Worm (Caenorhabditis elegans): Measurements from ENCODE around the gene acl-1.

The acl-1 gene

DNA sequence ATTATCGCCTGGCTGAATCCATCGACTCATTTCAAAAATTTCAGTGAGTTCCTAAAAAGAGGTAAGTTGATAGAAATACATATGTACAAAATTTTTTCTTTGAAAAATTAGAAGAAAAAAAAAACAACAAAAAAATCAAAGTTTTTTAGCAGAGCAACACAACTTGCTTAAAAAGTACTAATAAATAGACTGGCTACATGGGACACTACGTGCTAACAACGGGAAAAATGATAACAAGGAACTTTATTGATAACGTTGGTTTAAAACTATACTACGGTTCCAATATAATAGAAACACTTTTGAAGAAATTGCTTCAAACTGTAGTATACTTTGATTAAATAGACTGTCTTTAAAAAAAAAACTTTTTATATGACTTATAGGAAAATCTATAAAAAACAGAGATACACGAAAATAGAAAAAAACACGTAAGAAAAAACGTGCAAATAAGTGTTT is 11.2 kb upstream of the acl-1 start, which contains the start of gene acox-1.6:
TSS of gene acox-1.6 (minus strand) at position 51 of the 453 bp plus-strand sequence.
- TF ChIP-seq nhr-77 (tag; optimal IDR thresholded peaks at IDR 0.05) (no peak), pqm-1 (tag; optimal IDR thresholded peaks at IDR 0.05) (peak; percentile 85), ceh-16 (tag; optimal IDR thresholded peaks at IDR 0.05) (no peak), elt-2 (tag; optimal IDR thresholded peaks at IDR 0.05) (peak; percentile 70), nhr-23 (tag; optimal IDR thresholded peaks at IDR 0.05) (no peak), pha-4 (tag; optimal IDR thresholded peaks at IDR 0.05) (peak; percentile 42), ama-1 (optimal IDR thresholded peaks at IDR 0.05) (no peak), snpc-4 (tag; optimal IDR thresholded peaks at IDR 0.05) (no peak), fos-1 (tag; optimal IDR thresholded peaks at IDR 0.05) (no peak)

DNA sequence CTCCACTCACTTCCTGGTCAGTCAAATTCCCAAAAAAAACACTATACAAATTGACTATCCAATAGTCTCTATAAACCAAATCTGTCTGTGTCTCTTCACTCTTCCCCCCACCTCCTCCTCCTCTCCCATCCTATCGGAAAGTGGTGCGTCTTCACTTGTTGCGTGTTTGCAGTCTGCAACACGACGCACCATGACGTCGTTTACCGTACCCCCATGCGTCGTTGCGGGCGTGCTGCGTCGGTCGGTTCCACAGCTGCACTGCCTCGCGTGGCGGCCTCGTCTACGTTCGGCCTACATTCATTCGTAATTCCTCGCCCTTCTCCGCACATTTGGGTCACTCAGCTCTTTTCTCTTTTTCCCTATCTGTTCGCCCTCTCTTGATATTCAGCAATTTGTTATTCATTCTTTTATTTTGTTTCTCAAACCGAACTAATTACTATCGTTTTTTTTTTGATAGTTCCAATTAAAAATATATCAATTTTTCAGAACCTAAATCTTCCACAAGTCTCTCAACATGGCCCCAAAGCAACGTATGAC is 8.5 kb upstream of the acl-1 start, which contains the start of gene serp-1.1:
TSS of gene serp-1.1 (plus strand) at position 487 of the 537 bp plus-strand sequence.
- TF ChIP-seq daf-12 (tag; optimal IDR thresholded peaks at IDR 0.05) (peak; percentile 24), eor-1 (tag; optimal IDR thresholded peaks at IDR 0.05) (no peak), elt-3 (tag; optimal IDR thresholded peaks at IDR 0.05) (peak; percentile 77 to 95 (median 87)), mml-1 (tag; optimal IDR thresholded peaks at IDR 0.05) (no peak), nhr-43 (tag; optimal IDR thresholded peaks at IDR 0.05; ENCODE audit: poor library complexity, severe bottlenecking) (peak; percentile 98), ceh-9 (tag; optimal IDR thresholded peaks at IDR 0.05) (no peak), ztf-4 (tag; optimal IDR thresholded peaks at IDR 0.05) (peak; percentile 91), nhr-237 (tag; optimal IDR thresholded peaks at IDR 0.05) (no peak), ztf-11 (tag; optimal IDR thresholded peaks at IDR 0.05) (no peak), lin-39 (tag; optimal IDR thresholded peaks at IDR 0.05) (peak; percentile 100), ceh-28 (tag; optimal IDR thresholded peaks at IDR 0.05) (peak; percentile 96), pqm-1 (tag; optimal IDR thresholded peaks at IDR 0.05) (peak; percentile 88), elt-2 (tag; optimal IDR thresholded peaks at IDR 0.05) (peak; percentile 98), unc-62 (GFP tag; optimal IDR thresholded peaks at IDR 0.05) (peak; percentile 98), elt-1 (tag; optimal IDR thresholded peaks at IDR 0.05) (peak; percentile 87), lsy-12 (tag; optimal IDR thresholded peaks at IDR 0.05) (peak; percentile 99), egl-5 (tag; optimal IDR thresholded peaks at IDR 0.05) (no peak), nhr-23 (tag; optimal IDR thresholded peaks at IDR 0.05) (peak; percentile 100), jun-1 (tag; optimal IDR thresholded peaks at IDR 0.05) (peak; percentile 98), nfya-1 (tag; optimal IDR thresholded peaks at IDR 0.05; ENCODE audit: insufficient read depth) (peak; percentile 100), ceh-82 (tag; optimal IDR thresholded peaks at IDR 0.05) (peak; percentile 94), zag-1 (tag; optimal IDR thresholded peaks at IDR 0.05) (peak; percentile 79), snpc-4 (tag; optimal IDR thresholded peaks at IDR 0.05) (peak; percentile 94), fos-1 (tag; optimal IDR thresholded peaks at IDR 0.05) (peak; percentile 94), mdl-1 (tag; optimal IDR thresholded peaks at IDR 0.05) (peak; percentile 95), hmg-11 (tag; optimal IDR thresholded peaks at IDR 0.05) (peak; percentile 99), skn-1 (tag; optimal IDR thresholded peaks at IDR 0.05) (peak; percentile 89), sea-2 (GFP tag; optimal IDR thresholded peaks at IDR 0.05) (peak; percentile 75), nhr-25 (tag; optimal IDR thresholded peaks at IDR 0.05) (peak; percentile 100), tbx-2 (tag; optimal IDR thresholded peaks at IDR 0.05) (peak; percentile 96), aly-2 (tag; optimal IDR thresholded peaks at IDR 0.05) (no peak), fkh-10 (GFP tag; optimal IDR thresholded peaks at IDR 0.05) (peak; percentile 94), nhr-76 (tag; optimal IDR thresholded peaks at IDR 0.05) (peak; percentile 78), egl-27 (tag; optimal IDR thresholded peaks at IDR 0.05) (peak; percentile 94), ZK546.5 (tag; optimal IDR thresholded peaks at IDR 0.05) (peak; percentile 24), ceh-16 (tag; optimal IDR thresholded peaks at IDR 0.05) (peak; percentile 11), ama-1 (optimal IDR thresholded peaks at IDR 0.05) (peak; percentile 77), unc-39 (tag; optimal IDR thresholded peaks at IDR 0.05) (no peak), nhr-28 (tag; optimal IDR thresholded peaks at IDR 0.05) (peak; percentile 36), nhr-11 (tag; optimal IDR thresholded peaks at IDR 0.05) (peak; percentile 86), nhr-67 (tag; optimal IDR thresholded peaks at IDR 0.05) (no peak), pha-4 (tag; optimal IDR thresholded peaks at IDR 0.05) (peak; percentile 99), nhr-12 (tag; optimal IDR thresholded peaks at IDR 0.05) (no peak), R02D3.7 (tag; optimal IDR thresholded peaks at IDR 0.05) (peak; percentile 91), lin-15B (tag; optimal IDR thresholded peaks at IDR 0.05) (peak; percentile 96), fkh-2 (tag; optimal IDR thresholded peaks at IDR 0.05) (peak; percentile 78), nhr-77 (tag; optimal IDR thresholded peaks at IDR 0.05) (peak; percentile 87)

Data from whole organism, L3 larva.